Worm (Caenorhabditis elegans) whole organism, young adult: ENCODE measurements around the gene C45B2.8.
A peak's percentile ranks its signal among the peaks of the same experiment; 100 is the strongest.

ENCODE experiments used
- B0035.1 ChIP-seq: sonication (generic microtip); optimal IDR thresholded peaks from 2 replicates; lab custom pipeline; 2016; ENCODE audit warnings: missing genetic modification characterization, mild to moderate bottlenecking, missing compliant biosample characterization, missing genotype, missing genetic modification reagents
- B0261.1 ChIP-seq: sonication (generic microtip); optimal IDR thresholded peaks from 2 replicates; lab custom pipeline; 2016; ENCODE audit warnings: mild to moderate bottlenecking, missing genetic modification characterization, moderate library complexity, missing compliant biosample characterization
- C06A6.2 ChIP-seq: fragments of 200-800 bp; sonication (Bioruptor generic); conservative IDR thresholded peaks from 2 replicates; pipeline ENCODE4 v1.3.6; 2022; ENCODE audit warnings: missing genetic modification characterization, missing compliant biosample characterization
- F22D6.2 ChIP-seq: sonication (generic microtip); optimal IDR thresholded peaks from 2 replicates; lab custom pipeline; 2016; ENCODE audit warnings: mild to moderate bottlenecking, missing genetic modification characterization, missing compliant biosample characterization
- F37B4.10 ChIP-seq: fragments of 200-800 bp; sonication (Bioruptor generic); IDR thresholded peaks from 2 replicates; pipeline ENCODE4 v1.3.6; 2022; ENCODE audit warnings: missing genetic modification characterization, missing compliant biosample characterization
- F52B5.7 ChIP-seq: sonication (generic microtip); optimal IDR thresholded peaks from 2 replicates; lab custom pipeline; 2016; ENCODE audit warnings: mild to moderate bottlenecking, missing genetic modification characterization, missing compliant biosample characterization
- F55B11.4 ChIP-seq: sonication (generic microtip); optimal IDR thresholded peaks from 2 replicates; lab custom pipeline; 2016; ENCODE audit warnings: missing compliant biosample characterization, missing genetic modification characterization, borderline replicate concordance; ENCODE audit not compliant: insufficient read depth
- F57A8.1 ChIP-seq: fragments of 200-800 bp; sonication (Bioruptor generic); optimal IDR thresholded peaks from 2 replicates; lab custom pipeline; 2018; ENCODE audit warnings: mild to moderate bottlenecking, missing genetic modification characterization, moderate library complexity, missing compliant biosample characterization
- F57C9.4 ChIP-seq: sonication (generic microtip); optimal IDR thresholded peaks from 2 replicates; lab custom pipeline; 2017; ENCODE audit warnings: mild to moderate bottlenecking, missing genetic modification characterization, missing compliant biosample characterization
- K12H6.12 ChIP-seq: fragments of 200-800 bp; sonication (Bioruptor generic); optimal IDR thresholded peaks from 2 replicates; lab custom pipeline; 2018; ENCODE audit warnings: mild to moderate bottlenecking, missing genetic modification characterization, missing compliant biosample characterization
- T07F8.4 ChIP-seq: sonication (generic microtip); optimal IDR thresholded peaks from 2 replicates; lab custom pipeline; 2016; ENCODE audit warnings: mild to moderate bottlenecking, missing genetic modification characterization, moderate library complexity, missing compliant biosample characterization
- T26A5.8 ChIP-seq: sonication (generic microtip); optimal IDR thresholded peaks from 2 replicates; lab custom pipeline; 2016; ENCODE audit warnings: missing genetic modification characterization, missing compliant biosample characterization
- Y56A3A.18 ChIP-seq: fragments of 200-800 bp; sonication (Bioruptor generic); IDR thresholded peaks from 2 replicates; pipeline ENCODE4 v1.3.6; 2022; ENCODE audit warnings: missing genetic modification reagents, missing genetic modification characterization, missing compliant biosample characterization
- Y67H2A.10 ChIP-seq: fragments of 200-800 bp; sonication (Bioruptor generic); conservative IDR thresholded peaks from 2 replicates; pipeline ENCODE4 v1.3.6; 2022; ENCODE audit warnings: missing genetic modification reagents, missing genetic modification characterization, missing compliant biosample characterization
- Y95B8A.8 ChIP-seq: fragments of 200-800 bp; sonication (Bioruptor generic); IDR thresholded peaks from 2 replicates; pipeline ENCODE4 v1.3.6; 2022; ENCODE audit warnings: missing genetic modification reagents, missing genetic modification characterization, missing compliant biosample characterization
- ZK185.1 ChIP-seq: sonication (generic microtip); optimal IDR thresholded peaks from 2 replicates; lab custom pipeline; 2016; ENCODE audit warnings: mild to moderate bottlenecking, missing genetic modification characterization, missing compliant biosample characterization; ENCODE audit not compliant: poor library complexity, severe bottlenecking
- ama-1 ChIP-seq, 3 experiments: fragments of 150-350 bp in 1 of 3; sonication (generic microtip) in 2 of 3; optimal IDR thresholded peaks; 2 replicates each; lab custom pipeline; 2014 to 2018; ENCODE audit warnings: missing biosample characterization in 2 of 3, missing genetic modification characterization in 2 of 3, missing genetic modification reagents in 2 of 3
- aptf-3 ChIP-seq: fragments of 200-800 bp; sonication (Bioruptor generic); IDR thresholded peaks from 2 replicates; pipeline ENCODE4 v1.3.6; 2022; ENCODE audit warnings: missing genetic modification characterization, missing compliant biosample characterization
- ceh-58 ChIP-seq: fragments of 200-800 bp; sonication (Bioruptor generic); IDR thresholded peaks from 2 replicates; pipeline ENCODE4 v1.3.6; 2022; ENCODE audit warnings: missing genetic modification characterization, missing compliant biosample characterization
- chd-7 ChIP-seq: sonication (generic microtip); optimal IDR thresholded peaks from 2 replicates; lab custom pipeline; 2016; ENCODE audit warnings: mild to moderate bottlenecking, missing genetic modification characterization, moderate library complexity, missing compliant biosample characterization
- dox-1 ChIP-seq: fragments of 200-800 bp; sonication (Bioruptor generic); IDR thresholded peaks from 2 replicates; pipeline ENCODE4 v1.3.6; 2022; ENCODE audit warnings: missing genetic modification reagents, missing genetic modification characterization, missing compliant biosample characterization
- dpl-1 ChIP-seq: fragments of 150-350 bp; optimal IDR thresholded peaks from 2 replicates; lab custom pipeline; 2014; ENCODE audit warnings: missing biosample characterization, missing genetic modification reagents, missing genetic modification characterization
- egl-44 ChIP-seq: fragments of 200-800 bp; sonication (Bioruptor generic); IDR thresholded peaks from 2 replicates; pipeline ENCODE4 v1.3.6; 2022; ENCODE audit warnings: missing genetic modification reagents, missing genetic modification characterization, missing compliant biosample characterization
- ets-4 ChIP-seq: fragments of 200-800 bp; sonication (Bioruptor generic); optimal IDR thresholded peaks from 2 replicates; lab custom pipeline; 2018; ENCODE audit warnings: mild to moderate bottlenecking, missing genetic modification characterization, missing compliant biosample characterization
- fkh-3 ChIP-seq: sonication (generic microtip); optimal IDR thresholded peaks from 2 replicates; lab custom pipeline; 2016; ENCODE audit warnings: mild to moderate bottlenecking, missing genetic modification characterization, missing compliant biosample characterization
- gei-17 ChIP-seq: fragments of 200-800 bp; sonication (Bioruptor generic); optimal IDR thresholded peaks from 2 replicates; lab custom pipeline; 2018; ENCODE audit warnings: mild to moderate bottlenecking, missing genetic modification characterization, missing compliant biosample characterization
- hlh-12 ChIP-seq: sonication (generic microtip); optimal IDR thresholded peaks from 2 replicates; lab custom pipeline; 2016; ENCODE audit warnings: missing genetic modification characterization, missing compliant biosample characterization
- hmg-1.2 ChIP-seq: fragments of 200-800 bp; sonication (Bioruptor generic); IDR thresholded peaks from 2 replicates; pipeline ENCODE4 v1.3.6; 2022; ENCODE audit warnings: missing genetic modification reagents, missing genetic modification characterization, missing compliant biosample characterization
- hmg-20 ChIP-seq: fragments of 200-800 bp; sonication (Bioruptor generic); IDR thresholded peaks from 2 replicates; pipeline ENCODE4 v1.3.6; 2022; ENCODE audit warnings: missing genetic modification reagents, missing genetic modification characterization, missing compliant biosample characterization
- hrde-1 ChIP-seq: sonication (generic microtip); optimal IDR thresholded peaks from 2 replicates; lab custom pipeline; 2016; ENCODE audit warnings: missing genetic modification characterization, mild to moderate bottlenecking, missing compliant biosample characterization, moderate library complexity, missing genotype, missing genetic modification reagents, borderline replicate concordance
- hsf-1 ChIP-seq: fragments of 200-800 bp; sonication (Bioruptor generic); IDR thresholded peaks from 2 replicates; pipeline ENCODE4 v1.3.6; 2022; ENCODE audit warnings: missing genetic modification reagents, missing genetic modification characterization, missing compliant biosample characterization
- lag-1 ChIP-seq: fragments of 200-800 bp; sonication (Bioruptor generic); IDR thresholded peaks from 2 replicates; pipeline ENCODE4 v1.3.6; 2022; ENCODE audit warnings: missing genetic modification reagents, missing genetic modification characterization, missing compliant biosample characterization
- let-607 ChIP-seq, 2 experiments: fragments of 200-800 bp in 1 of 2; sonication (Bioruptor generic) in 1 of 2; sonication (generic microtip) in 1 of 2; optimal IDR thresholded peaks; 2 replicates each; lab custom pipeline; 2016 to 2018; ENCODE audit warnings: mild to moderate bottlenecking in 2 of 2, missing compliant biosample characterization in 2 of 2, missing genetic modification characterization in 2 of 2, moderate library complexity in 2 of 2, missing genotype in 1 of 2
- lin-26 ChIP-seq: fragments of 200-800 bp; sonication (Bioruptor generic); IDR thresholded peaks from 2 replicates; pipeline ENCODE4 v1.3.6; 2022; ENCODE audit warnings: missing genetic modification reagents, missing genetic modification characterization, missing compliant biosample characterization
- lsl-1 ChIP-seq: fragments of 200-800 bp; sonication (Bioruptor generic); optimal IDR thresholded peaks from 2 replicates; lab custom pipeline; 2018; ENCODE audit warnings: mild to moderate bottlenecking, missing genetic modification characterization, moderate library complexity, missing compliant biosample characterization
- madf-6 ChIP-seq: fragments of 200-800 bp; sonication (Bioruptor generic); IDR thresholded peaks from 2 replicates; pipeline ENCODE4 v1.3.6; 2022; ENCODE audit warnings: missing genetic modification reagents, missing genetic modification characterization, missing compliant biosample characterization
- madf-8 ChIP-seq: fragments of 200-800 bp; sonication (Bioruptor generic); conservative IDR thresholded peaks from 2 replicates; pipeline ENCODE4 v1.3.6; 2022; ENCODE audit warnings: missing genetic modification reagents, missing genetic modification characterization, missing compliant biosample characterization
- mcd-1 ChIP-seq: fragments of 200-800 bp; sonication (Bioruptor generic); IDR thresholded peaks from 2 replicates; pipeline ENCODE4 v1.3.6; 2022; ENCODE audit warnings: missing genetic modification reagents, missing genetic modification characterization, missing compliant biosample characterization
- mxl-1 ChIP-seq: sonication (generic microtip); optimal IDR thresholded peaks from 2 replicates; lab custom pipeline; 2016; ENCODE audit warnings: missing genetic modification characterization, missing compliant biosample characterization
- nfyb-1 ChIP-seq: fragments of 200-800 bp; sonication (Bioruptor generic); IDR thresholded peaks from 2 replicates; pipeline ENCODE4 v1.3.6; 2022; ENCODE audit warnings: missing genetic modification reagents, missing genetic modification characterization, missing compliant biosample characterization
- nhr-27 ChIP-seq: fragments of 200-800 bp; sonication (Bioruptor generic); optimal IDR thresholded peaks from 2 replicates; lab custom pipeline; 2018; ENCODE audit warnings: mild to moderate bottlenecking, missing genetic modification characterization, moderate library complexity, missing compliant biosample characterization
- nhr-80 ChIP-seq: sonication (generic microtip); optimal IDR thresholded peaks from 2 replicates; lab custom pipeline; 2016; ENCODE audit warnings: missing genetic modification characterization, missing compliant biosample characterization
- somi-1 ChIP-seq: fragments of 200-800 bp; sonication (Bioruptor generic); optimal IDR thresholded peaks from 2 replicates; lab custom pipeline; 2018; ENCODE audit warnings: mild to moderate bottlenecking, missing genetic modification characterization, missing compliant biosample characterization
- tlf-1 ChIP-seq: fragments of 200-800 bp; sonication (Bioruptor generic); optimal IDR thresholded peaks from 2 replicates; lab custom pipeline; 2018; ENCODE audit warnings: mild to moderate bottlenecking, missing genetic modification characterization, missing compliant biosample characterization
- unc-62 ChIP-seq: fragments of 150-350 bp; optimal IDR thresholded peaks from 2 replicates; lab custom pipeline; 2014; ENCODE audit warnings: missing biosample characterization, missing genetic modification reagents, missing genetic modification characterization
- ztf-22 ChIP-seq: fragments of 200-800 bp; sonication (Bioruptor generic); optimal IDR thresholded peaks from 2 replicates; lab custom pipeline; 2018; ENCODE audit warnings: mild to moderate bottlenecking, missing genetic modification characterization, moderate library complexity, missing compliant biosample characterization
- ztf-26 ChIP-seq: sonication (generic microtip); optimal IDR thresholded peaks from 2 replicates; lab custom pipeline; 2017; ENCODE audit warnings: missing genetic modification characterization, missing compliant biosample characterization

C45B2.8 gene

DNA sequence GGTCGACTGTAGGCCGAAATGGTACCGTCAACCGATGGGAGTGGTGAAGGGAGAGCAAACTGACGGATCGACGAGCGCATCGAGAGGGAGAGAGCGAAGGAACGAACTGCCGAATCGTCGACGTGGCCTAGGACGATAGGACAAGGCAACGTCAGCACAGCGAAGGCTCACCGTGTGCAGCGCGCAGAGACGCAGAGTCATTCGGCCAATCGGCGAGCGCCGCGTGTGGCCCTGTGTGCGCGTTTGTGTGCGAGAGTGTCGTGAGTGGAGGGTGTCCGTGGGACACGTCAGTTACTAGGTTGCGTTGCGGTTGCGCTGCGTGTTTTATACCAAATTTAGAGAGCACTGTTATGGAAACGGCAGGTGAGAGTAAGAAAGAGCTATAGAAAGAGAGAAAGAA is 4.2 kb downstream of the C45B2.8 start, which contains the start of gene hsp-3 (continued):
- TF ChIP-seq gei-17 (GFP tag; lab: Kevin White, UChicago) (peak; percentile 85), ztf-26 (peak; percentile 95), nhr-27 (tag; lab: Kevin White, UChicago) (no peak), lin-26 (GFP tag; lab: Robert Waterston, UW) (peak; percentile 90), T26A5.8 (tag; lab: Kevin White, UChicago) (no peak), Y95B8A.8 (GFP tag; lab: Robert Waterston, UW) (peak; percentile 85; the same call in 1 of the 2 replicates), F55B11.4 (tag; lab: Kevin White, UChicago) (no peak), B0035.1 (tag; lab: Kevin White, UChicago) (peak; percentile 78), K12H6.12 (tag; lab: Kevin White, UChicago) (peak; percentile 98), dpl-1 (GFP tag; lab: Kevin White, UChicago) (no peak), nhr-80 (peak; percentile 100), T07F8.4 (tag; lab: Kevin White, UChicago) (peak; percentile 36), ceh-58 (GFP tag; lab: Robert Waterston, UW) (no peak), mxl-1 (tag; lab: Kevin White, UChicago) (no peak), ztf-22 (GFP tag; lab: Kevin White, UChicago) (peak; percentile 93), hlh-12 (tag; lab: Kevin White, UChicago) (no peak), hsf-1 (GFP tag; lab: Robert Waterston, UW) (no peak), hrde-1 (peak; percentile 1), chd-7 (tag; lab: Kevin White, UChicago) (peak; percentile 96), ets-4 (GFP tag; lab: Kevin White, UChicago) (peak; percentile 99), somi-1 (GFP tag; lab: Kevin White, UChicago) (peak; percentile 85), hmg-20 (GFP tag; lab: Robert Waterston, UW) (no peak), ZK185.1 (peak; percentile 49), F57C9.4 (tag; lab: Kevin White, UChicago) (peak; percentile 11), B0261.1 (tag; lab: Kevin White, UChicago) (peak; percentile 33), Y67H2A.10 (GFP tag; lab: Robert Waterston, UW) (peak; percentile 94), C06A6.2 (GFP tag; lab: Robert Waterston, UW) (peak; percentile 88), hmg-1.2 (GFP tag; lab: Robert Waterston, UW) (peak; percentile 95), lsl-1 (GFP tag; lab: Kevin White, UChicago) (peak; percentile 13), unc-62 (GFP tag; lab: Kevin White, UChicago) (peak; percentile 86), madf-6 (GFP tag; lab: Robert Waterston, UW) (no peak)

DNA sequence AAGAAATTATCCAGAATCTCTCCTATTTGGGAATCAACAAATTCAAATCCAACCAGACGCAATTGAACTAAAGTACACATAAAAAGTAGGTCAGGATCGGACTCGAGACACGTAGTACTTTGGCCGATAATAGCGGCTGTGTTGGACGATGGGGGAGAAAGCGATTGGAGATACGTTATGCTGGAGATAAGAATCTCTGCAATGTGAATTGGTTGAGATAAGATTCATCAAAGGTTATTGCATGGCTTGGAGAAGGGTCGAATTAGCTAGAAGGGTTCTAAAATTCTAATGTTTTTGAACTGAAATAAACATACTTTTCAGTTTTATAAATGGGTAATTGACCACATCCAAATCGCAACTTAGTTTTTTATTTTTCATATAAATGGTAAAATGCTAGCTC is 4.8 kb downstream of the C45B2.8 start:
- TF ChIP-seq Y56A3A.18 (GFP tag; lab: Robert Waterston, UW) (no peak), Y67H2A.10 (GFP tag; lab: Robert Waterston, UW) (no peak), ama-1 (optimal IDR thresholded peaks at IDR 0.05; lab: Kevin White, UChicago) (peak; percentile 36), ama-1 (GFP tag; optimal IDR thresholded peaks at IDR 0.05; lab: Kevin White, UChicago) (no peak), F52B5.7 (tag; lab: Kevin White, UChicago) (no peak), unc-62 (GFP tag; lab: Kevin White, UChicago) (no peak)

DNA sequence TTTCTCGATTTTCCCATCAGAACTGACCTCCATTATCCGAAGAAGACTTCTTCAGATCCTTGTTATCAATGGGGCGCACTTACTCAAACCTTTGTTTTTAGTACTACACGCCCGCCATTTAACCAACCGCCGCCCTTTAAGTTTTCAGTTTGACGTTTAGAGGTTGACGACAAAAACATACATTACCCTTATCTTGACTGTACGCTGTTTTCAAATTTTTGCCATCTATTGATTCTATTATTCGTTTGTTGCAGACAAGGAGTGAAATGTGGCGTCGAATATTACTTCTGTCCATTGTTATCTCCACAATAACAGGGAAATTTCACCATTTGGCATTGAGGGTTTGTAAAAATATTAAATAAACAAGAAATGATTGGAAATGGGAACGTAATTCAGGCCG is 5.3 kb downstream of the C45B2.8 start, which contains the start of gene C15H9.5:
TSS of gene C15H9.5 (plus strand) at position 255 of the 400 bp plus-strand sequence.
- TF ChIP-seq mcd-1 (GFP tag; lab: Robert Waterston, UW), result peak; percentile 29; the same call in 1 of the 2 replicates
- no peak for TF ChIP-seq F22D6.2
- TF ChIP-seq tlf-1 (GFP tag; lab: Kevin White, UChicago), result no peak
- no peak for TF ChIP-seq ztf-26
- TF ChIP-seq egl-44, result no peak
- no peak for TF ChIP-seq nhr-27 (tag; lab: Kevin White, UChicago)
- TF ChIP-seq dox-1 (GFP tag; lab: Robert Waterston, UW), result peak; percentile 28; the same call in 1 of the 2 replicates
- TF ChIP-seq madf-8 (GFP tag; lab: Robert Waterston, UW), result no peak
- no peak for TF ChIP-seq lag-1 (GFP tag; lab: Robert Waterston, UW)
- TF ChIP-seq let-607 (tag; optimal IDR thresholded peaks at IDR 0.05; lab: Kevin White, UChicago), result peak in 1 of 2 experiments; percentile 33
- TF ChIP-seq nfyb-1 (GFP tag; lab: Robert Waterston, UW), result peak; percentile 69
- TF ChIP-seq F57A8.1 (GFP tag; lab: Kevin White, UChicago), result no peak
- no peak for TF ChIP-seq somi-1 (GFP tag; lab: Kevin White, UChicago)
- no peak for TF ChIP-seq aptf-3 (GFP tag; lab: Robert Waterston, UW)
- no peak for TF ChIP-seq fkh-3 (tag; lab: Kevin White, UChicago)
- TF ChIP-seq F37B4.10 (GFP tag; lab: Robert Waterston, UW), result no peak
